Fruit fly (Drosophila melanogaster) whole organism, embryonic: ENCODE data around the gene Hr96.

Experiments used
- Abd-B ChIP-seq: fragments of 200-800 bp; sonication (Bioruptor generic); optimal IDR thresholded peaks from 2 replicates; lab custom pipeline; 2018; ENCODE audit warnings: missing biosample characterization, mild to moderate bottlenecking, missing genetic modification characterization, moderate library complexity
- CG14014 ChIP-seq: fragments of 200-800 bp; sonication (Bioruptor generic); IDR thresholded peaks from 2 replicates; pipeline ENCODE4 v1.3.6; 2022; ENCODE audit warnings: missing biosample characterization, missing genetic modification characterization
- CG17385 ChIP-seq: fragments of 200-800 bp; sonication (Bioruptor generic); optimal IDR thresholded peaks from 3 replicates; lab custom pipeline; 2018; ENCODE audit warnings: missing biosample characterization, mild to moderate bottlenecking, missing genetic modification characterization
- CG30431 ChIP-seq: fragments of 200-800 bp; sonication (Bioruptor generic); optimal IDR thresholded peaks from 2 replicates; lab custom pipeline; 2017; ENCODE audit warnings: missing biosample characterization, missing genetic modification characterization
- CG4820 ChIP-seq: fragments of 200-800 bp; sonication (Bioruptor generic); optimal IDR thresholded peaks from 3 replicates; lab custom pipeline; 2016; ENCODE audit warnings: missing biosample characterization, missing genetic modification characterization
- E2f2 ChIP-seq: fragments of 200-800 bp; sonication (Bioruptor generic); IDR thresholded peaks from 2 replicates; pipeline ENCODE4 v1.3.6; 2022; ENCODE audit warnings: missing biosample characterization, missing genetic modification characterization
- Mes4 ChIP-seq: fragments of 200-800 bp; sonication (Bioruptor generic); optimal IDR thresholded peaks from 2 replicates; lab custom pipeline; 2016; ENCODE audit warnings: missing biosample characterization, missing genetic modification characterization
- Spps ChIP-seq: fragments of 200-800 bp; sonication (Bioruptor generic); optimal IDR thresholded peaks from 2 replicates; lab custom pipeline; 2018; ENCODE audit warnings: missing biosample characterization, mild to moderate bottlenecking, missing genetic modification characterization
- corto ChIP-seq: fragments of 200-800 bp; sonication (Bioruptor generic); optimal IDR thresholded peaks from 2 replicates; lab custom pipeline; 2016; ENCODE audit warnings: missing biosample characterization, mild to moderate bottlenecking, missing genetic modification characterization, moderate library complexity
- dmrt11E ChIP-seq: fragments of 200-800 bp; sonication (Bioruptor generic); optimal IDR thresholded peaks from 3 replicates; lab custom pipeline; 2018; ENCODE audit warnings: missing biosample characterization, mild to moderate bottlenecking, missing genetic modification characterization, moderate library complexity
- ems ChIP-seq: fragments of 200-800 bp; sonication (Bioruptor generic); optimal IDR thresholded peaks from 3 replicates; lab custom pipeline; 2016; ENCODE audit warnings: missing biosample characterization, missing genetic modification characterization
- hth ChIP-seq: fragments of >200 bp; optimal IDR thresholded peaks from 2 replicates; lab custom pipeline; 2017; ENCODE audit warnings: inconsistent platforms
- pan ChIP-seq, 4 experiments: fragments of >200 bp in 3 of 4; fragments of 200-800 bp in 1 of 4; sonication (Bioruptor generic) in 1 of 4; optimal IDR thresholded peaks in 3 of 4; IDR thresholded peaks in 1 of 4; 2 replicates each; pipeline versions ENCODE4 v1.3.6 to Lab custom; 2017 to 2022; ENCODE audit warnings: missing biosample characterization in 2 of 4, missing genetic modification characterization in 2 of 4, mixed read lengths in 1 of 4
- schlank ChIP-seq: fragments of 200-800 bp; sonication (Bioruptor generic); optimal IDR thresholded peaks from 2 replicates; lab custom pipeline; 2018; ENCODE audit warnings: missing biosample characterization, mild to moderate bottlenecking, missing genetic modification characterization

DNA sequence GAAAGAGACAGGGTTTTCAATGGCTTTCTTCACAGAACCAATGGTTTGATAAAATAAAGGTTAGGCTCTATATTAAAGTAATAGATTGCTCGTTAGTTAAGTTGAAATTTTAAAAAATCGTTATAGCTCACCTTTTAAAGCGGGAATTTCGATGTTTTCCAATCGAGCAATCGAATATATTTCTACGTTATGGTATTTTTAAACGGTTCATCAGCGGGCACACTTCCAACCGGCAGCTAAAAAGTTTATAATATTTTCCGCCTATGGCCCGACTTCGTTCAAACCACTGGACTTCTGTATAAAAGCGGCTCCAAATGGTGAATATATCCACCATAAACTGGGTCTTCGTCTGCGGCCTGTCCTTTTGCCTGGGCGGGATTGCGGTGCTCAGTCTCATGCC lies 2.0 kb upstream of the Hr96 start, which contains the start of gene beta4GalT7:
- TF ChIP-seq hth: no peak
- TF ChIP-seq CG14014: no peak
- no peak for TF ChIP-seq corto (GFP tag; lab: Kevin White, UChicago)
- TF ChIP-seq pan (optimal IDR thresholded peaks at IDR 0.05; lab: Kevin White, UChicago): no peak
- TF ChIP-seq pan (GFP tag; optimal IDR thresholded peaks at IDR 0.05 in 1 of 2, IDR thresholded peaks at IDR 0.05 in 1 of 2): no peak
- TF ChIP-seq CG4820 (GFP tag; lab: Kevin White, UChicago): no peak
- TF ChIP-seq Abd-B (GFP tag; lab: Kevin White, UChicago): no peak
- no peak for TF ChIP-seq CG30431 (GFP tag; lab: Kevin White, UChicago)
- TF ChIP-seq dmrt11E (tag; lab: Kevin White, UChicago): no peak
- no peak for TF ChIP-seq CG17385 (GFP tag; lab: Kevin White, UChicago)
- no peak for TF ChIP-seq schlank
- no peak for TF ChIP-seq ems (GFP tag; lab: Kevin White, UChicago)
- peak; percentile 87 for TF ChIP-seq E2f2 (GFP tag; lab: Robert Waterston, UW)
- TF ChIP-seq Mes4 (GFP tag; lab: Kevin White, UChicago): no peak
- no peak for TF ChIP-seq Spps (tag; lab: Kevin White, UChicago)
